Worm (Caenorhabditis elegans) whole organism, young adult: ENCODE results near the gene unc-52.

Source experiments
- D2030.7 ChIP-seq: fragments of 200-800 bp; sonication (Bioruptor generic); IDR thresholded peaks from 2 replicates; pipeline ENCODE4 v1.3.6; 2022; ENCODE audit warnings: missing genetic modification reagents, missing genetic modification characterization, missing compliant biosample characterization
- F39B2.1 ChIP-seq: fragments of 200-800 bp; sonication (Bioruptor generic); IDR thresholded peaks from 2 replicates; pipeline ENCODE4 v1.3.6; 2022; ENCODE audit warnings: missing genetic modification reagents, missing genetic modification characterization, missing compliant biosample characterization
- F52B5.7 ChIP-seq: sonication (generic microtip); optimal IDR thresholded peaks from 2 replicates; lab custom pipeline; 2016; ENCODE audit warnings: mild to moderate bottlenecking, missing genetic modification characterization, missing compliant biosample characterization
- F57C9.4 ChIP-seq: sonication (generic microtip); optimal IDR thresholded peaks from 2 replicates; lab custom pipeline; 2017; ENCODE audit warnings: mild to moderate bottlenecking, missing genetic modification characterization, missing compliant biosample characterization
- K12H6.12 ChIP-seq: fragments of 200-800 bp; sonication (Bioruptor generic); optimal IDR thresholded peaks from 2 replicates; lab custom pipeline; 2018; ENCODE audit warnings: mild to moderate bottlenecking, missing genetic modification characterization, missing compliant biosample characterization
- T26A5.8 ChIP-seq: sonication (generic microtip); optimal IDR thresholded peaks from 2 replicates; lab custom pipeline; 2016; ENCODE audit warnings: missing genetic modification characterization, missing compliant biosample characterization
- Y53G8AR.9 ChIP-seq: fragments of 200-800 bp; sonication (Bioruptor generic); conservative IDR thresholded peaks from 2 replicates; pipeline ENCODE4 v1.3.6; 2022; ENCODE audit warnings: missing genetic modification reagents, missing genetic modification characterization, missing compliant biosample characterization
- Y67H2A.10 ChIP-seq: fragments of 200-800 bp; sonication (Bioruptor generic); conservative IDR thresholded peaks from 2 replicates; pipeline ENCODE4 v1.3.6; 2022; ENCODE audit warnings: missing genetic modification reagents, missing genetic modification characterization, missing compliant biosample characterization
- Y79H2A.3 ChIP-seq: fragments of 200-800 bp; sonication (Bioruptor generic); conservative IDR thresholded peaks from 2 replicates; pipeline ENCODE4 v1.3.6; 2022; ENCODE audit warnings: missing genetic modification reagents, missing genetic modification characterization, missing compliant biosample characterization
- ama-1 ChIP-seq, 3 experiments: fragments of 150-350 bp in 1 of 3; sonication (generic microtip) in 2 of 3; optimal IDR thresholded peaks; 2 replicates each; lab custom pipeline; 2014 to 2018; ENCODE audit warnings: missing biosample characterization in 2 of 3, missing genetic modification characterization in 2 of 3, missing genetic modification reagents in 2 of 3
- attf-3 ChIP-seq: fragments of 200-800 bp; sonication (Bioruptor generic); conservative IDR thresholded peaks from 2 replicates; pipeline ENCODE4 v1.3.6; 2022; ENCODE audit warnings: missing genetic modification reagents, missing genetic modification characterization, missing compliant biosample characterization
- attf-6 ChIP-seq: fragments of 200-800 bp; sonication (Bioruptor generic); IDR thresholded peaks from 2 replicates; pipeline ENCODE4 v1.3.6; 2022; ENCODE audit warnings: missing genetic modification reagents, missing genetic modification characterization, missing compliant biosample characterization
- ccch-3 ChIP-seq: fragments of 200-800 bp; sonication (Bioruptor generic); optimal IDR thresholded peaks from 2 replicates; lab custom pipeline; 2018; ENCODE audit warnings: mild to moderate bottlenecking, missing genetic modification characterization, missing compliant biosample characterization
- ceh-40 ChIP-seq: fragments of 200-800 bp; sonication (Bioruptor generic); IDR thresholded peaks from 2 replicates; pipeline ENCODE4 v1.3.6; 2022; ENCODE audit warnings: missing genetic modification characterization, missing compliant biosample characterization
- ceh-58 ChIP-seq: fragments of 200-800 bp; sonication (Bioruptor generic); IDR thresholded peaks from 2 replicates; pipeline ENCODE4 v1.3.6; 2022; ENCODE audit warnings: missing genetic modification characterization, missing compliant biosample characterization
- chd-7 ChIP-seq: sonication (generic microtip); optimal IDR thresholded peaks from 2 replicates; lab custom pipeline; 2016; ENCODE audit warnings: mild to moderate bottlenecking, missing genetic modification characterization, moderate library complexity, missing compliant biosample characterization
- die-1 ChIP-seq: sonication (generic microtip); optimal IDR thresholded peaks from 2 replicates; lab custom pipeline; 2016; ENCODE audit warnings: missing genotype, mild to moderate bottlenecking, missing genetic modification characterization, missing compliant biosample characterization
- dox-1 ChIP-seq: fragments of 200-800 bp; sonication (Bioruptor generic); IDR thresholded peaks from 2 replicates; pipeline ENCODE4 v1.3.6; 2022; ENCODE audit warnings: missing genetic modification reagents, missing genetic modification characterization, missing compliant biosample characterization
- dpl-1 ChIP-seq: fragments of 150-350 bp; optimal IDR thresholded peaks from 2 replicates; lab custom pipeline; 2014; ENCODE audit warnings: missing biosample characterization, missing genetic modification reagents, missing genetic modification characterization
- egl-18 ChIP-seq: fragments of 200-800 bp; sonication (Bioruptor generic); IDR thresholded peaks from 2 replicates; pipeline ENCODE4 v1.3.6; 2022; ENCODE audit warnings: missing genetic modification reagents, missing genetic modification characterization, missing compliant biosample characterization
- ekl-4 ChIP-seq: fragments of 200-800 bp; sonication (Bioruptor generic); IDR thresholded peaks from 2 replicates; pipeline ENCODE4 v1.3.6; 2022; ENCODE audit warnings: missing genetic modification reagents, missing genetic modification characterization, missing compliant biosample characterization
- hlh-12 ChIP-seq: sonication (generic microtip); optimal IDR thresholded peaks from 2 replicates; lab custom pipeline; 2016; ENCODE audit warnings: missing genetic modification characterization, missing compliant biosample characterization
- hmg-1.2 ChIP-seq: fragments of 200-800 bp; sonication (Bioruptor generic); IDR thresholded peaks from 2 replicates; pipeline ENCODE4 v1.3.6; 2022; ENCODE audit warnings: missing genetic modification reagents, missing genetic modification characterization, missing compliant biosample characterization
- hmg-20 ChIP-seq: fragments of 200-800 bp; sonication (Bioruptor generic); IDR thresholded peaks from 2 replicates; pipeline ENCODE4 v1.3.6; 2022; ENCODE audit warnings: missing genetic modification reagents, missing genetic modification characterization, missing compliant biosample characterization
- let-607 ChIP-seq, 2 experiments: fragments of 200-800 bp in 1 of 2; sonication (Bioruptor generic) in 1 of 2; sonication (generic microtip) in 1 of 2; optimal IDR thresholded peaks; 2 replicates each; lab custom pipeline; 2016 to 2018; ENCODE audit warnings: mild to moderate bottlenecking in 2 of 2, missing compliant biosample characterization in 2 of 2, missing genetic modification characterization in 2 of 2, moderate library complexity in 2 of 2, missing genotype in 1 of 2
- lin-35 ChIP-seq, 3 experiments: fragments of 150-350 bp in 2 of 3; sonication (generic microtip) in 1 of 3; optimal IDR thresholded peaks; 2 replicates each; lab custom pipeline; 2014 to 2018; ENCODE audit warnings: missing biosample characterization in 3 of 3, missing genetic modification characterization in 3 of 3, missing genetic modification reagents in 3 of 3
- lir-1 ChIP-seq: fragments of 200-800 bp; sonication (Bioruptor generic); conservative IDR thresholded peaks from 2 replicates; pipeline ENCODE4 v1.3.6; 2022; ENCODE audit warnings: missing genetic modification reagents, missing genetic modification characterization, missing compliant biosample characterization
- madf-3 ChIP-seq: fragments of 200-800 bp; sonication (Bioruptor generic); IDR thresholded peaks from 2 replicates; pipeline ENCODE4 v1.3.6; 2022; ENCODE audit warnings: missing genetic modification reagents, missing genetic modification characterization, missing compliant biosample characterization
- mel-28 ChIP-seq: sonication (generic microtip); optimal IDR thresholded peaks from 2 replicates; lab custom pipeline; 2016; ENCODE audit warnings: borderline replicate concordance, mild to moderate bottlenecking, missing genetic modification characterization, missing compliant biosample characterization
- mxl-1 ChIP-seq: sonication (generic microtip); optimal IDR thresholded peaks from 2 replicates; lab custom pipeline; 2016; ENCODE audit warnings: missing genetic modification characterization, missing compliant biosample characterization
- nhr-120 ChIP-seq: fragments of 200-800 bp; sonication (Bioruptor generic); IDR thresholded peaks from 2 replicates; pipeline ENCODE4 v1.3.6; 2022; ENCODE audit warnings: missing genetic modification characterization, missing compliant biosample characterization
- nhr-80 ChIP-seq: sonication (generic microtip); optimal IDR thresholded peaks from 2 replicates; lab custom pipeline; 2016; ENCODE audit warnings: missing genetic modification characterization, missing compliant biosample characterization
- nhr-90 ChIP-seq: sonication (generic microtip); optimal IDR thresholded peaks from 2 replicates; lab custom pipeline; 2016; ENCODE audit warnings: missing genotype, mild to moderate bottlenecking, missing genetic modification characterization, missing compliant biosample characterization
- pbrm-1 ChIP-seq: fragments of 200-800 bp; sonication (Bioruptor generic); IDR thresholded peaks from 2 replicates; pipeline ENCODE4 v1.3.6; 2022; ENCODE audit warnings: missing genetic modification reagents, missing genetic modification characterization, missing compliant biosample characterization
- snpc-1.1 ChIP-seq: sonication (generic microtip); optimal IDR thresholded peaks from 2 replicates; lab custom pipeline; 2017; ENCODE audit warnings: missing genetic modification characterization, mild to moderate bottlenecking, missing compliant biosample characterization, antibody characterized with exemption, moderate library complexity, missing genotype, missing genetic modification reagents; ENCODE audit not compliant: insufficient read depth
- snpc-3.4 ChIP-seq: sonication (generic microtip); optimal IDR thresholded peaks from 2 replicates; lab custom pipeline; 2017; ENCODE audit warnings: missing genetic modification characterization, mild to moderate bottlenecking, missing compliant biosample characterization, antibody characterized with exemption, moderate library complexity, missing genotype, missing genetic modification reagents
- tlf-1 ChIP-seq: fragments of 200-800 bp; sonication (Bioruptor generic); optimal IDR thresholded peaks from 2 replicates; lab custom pipeline; 2018; ENCODE audit warnings: mild to moderate bottlenecking, missing genetic modification characterization, missing compliant biosample characterization
- zfh-2 ChIP-seq: fragments of 200-800 bp; sonication (Bioruptor generic); conservative IDR thresholded peaks from 2 replicates; pipeline ENCODE4 v1.3.6; 2022; ENCODE audit warnings: missing genetic modification reagents, missing genetic modification characterization, missing compliant biosample characterization
- ztf-25 ChIP-seq: fragments of 200-800 bp; sonication (Bioruptor generic); IDR thresholded peaks from 2 replicates; pipeline ENCODE4 v1.3.6; 2022; ENCODE audit warnings: missing genetic modification reagents, missing genetic modification characterization, missing compliant biosample characterization
- ztf-3 ChIP-seq: fragments of 200-800 bp; sonication (Bioruptor generic); optimal IDR thresholded peaks from 2 replicates; lab custom pipeline; 2018; ENCODE audit warnings: mild to moderate bottlenecking, missing genetic modification characterization, missing compliant biosample characterization

Gene unc-52

DNA sequence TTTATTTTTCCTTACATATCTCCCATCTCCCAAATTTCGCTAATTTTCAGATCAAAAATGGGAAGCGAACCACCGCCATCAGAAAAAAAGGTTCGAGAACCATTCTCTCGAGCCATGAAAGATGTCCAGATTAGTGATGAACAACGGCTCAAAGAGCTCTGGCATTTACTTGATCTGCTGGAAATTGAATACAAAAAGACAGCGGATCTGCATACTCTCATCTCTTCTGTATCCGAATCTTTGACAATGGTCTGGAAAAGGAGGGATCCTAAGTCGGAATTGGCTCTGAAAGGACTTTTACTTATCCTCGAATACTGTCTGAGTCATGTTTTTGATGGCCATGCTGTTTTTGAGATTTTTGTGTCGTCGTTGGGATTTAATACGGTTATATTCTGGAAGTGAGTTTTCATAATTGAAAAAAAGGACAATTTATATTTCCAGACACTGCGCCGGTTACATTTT is 83.4 kb downstream of the unc-52 start, which contains the start of gene tps-2:
Gene tps-2, plus strand, starts transcription at position 51 of the 462 bp plus-strand sequence.
- TF ChIP-seq Y53G8AR.9 (no peak; the same call in 1 of the 2 replicates), snpc-1.1 (tag; lab: Kevin White, UChicago) (no peak), dox-1 (GFP tag; lab: Robert Waterston, UW) (0 out of 2 replicates have a peak, but pooled peaks have one; percentile 4), ama-1 (optimal IDR thresholded peaks at IDR 0.05; lab: Kevin White, UChicago) (peak; percentile 84), ama-1 (GFP tag; optimal IDR thresholded peaks at IDR 0.05; lab: Kevin White, UChicago) (no peak), let-607 (tag; optimal IDR thresholded peaks at IDR 0.05; lab: Kevin White, UChicago) (peak in 1 of 2 experiments; percentile 6)
- TF ChIP-seq, all 124 proteins: peak for 3

DNA sequence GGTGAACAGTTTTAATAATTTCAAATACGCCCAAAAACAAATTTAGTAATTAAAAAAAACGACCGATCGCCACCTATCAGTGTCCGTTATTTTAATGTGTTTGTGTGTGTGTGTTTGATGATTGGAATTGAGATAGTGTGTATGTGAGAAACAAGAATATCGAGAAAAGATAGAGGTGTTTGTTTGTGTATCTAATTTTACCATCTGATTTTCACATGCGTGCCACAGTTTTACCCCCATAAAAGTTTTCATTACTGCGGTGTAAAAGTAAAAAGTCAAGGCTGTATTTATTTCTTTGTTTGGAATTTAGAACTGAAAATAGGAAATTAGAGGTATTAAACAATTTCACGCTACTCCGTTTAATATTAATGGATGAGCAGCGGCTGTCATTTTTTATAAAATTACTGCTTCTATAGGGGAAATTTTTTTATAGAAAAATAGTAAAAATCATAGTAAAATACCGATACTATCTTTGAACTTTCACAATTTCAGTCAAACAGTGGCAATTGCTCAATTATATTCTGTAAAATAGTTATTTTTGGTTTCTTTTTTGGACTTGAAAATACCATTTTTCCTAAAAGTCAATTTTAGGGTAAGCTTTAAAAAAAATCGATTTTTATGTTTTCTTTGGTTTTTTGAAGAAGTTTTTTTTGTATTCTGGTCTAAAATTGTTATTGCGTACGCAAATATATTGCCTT is 84.2 kb downstream of the unc-52 start:
- peak; percentile 16 for TF ChIP-seq nhr-80
- no peak for TF ChIP-seq ceh-40 (GFP tag; lab: Robert Waterston, UW)
- no peak for TF ChIP-seq attf-3 (GFP tag; lab: Robert Waterston, UW)
- peak; percentile 32 for TF ChIP-seq ztf-3 (GFP tag; lab: Kevin White, UChicago)
- peak; percentile 36 for TF ChIP-seq ama-1 (optimal IDR thresholded peaks at IDR 0.05; lab: Kevin White, UChicago)
- TF ChIP-seq ama-1 (GFP tag; optimal IDR thresholded peaks at IDR 0.05; lab: Kevin White, UChicago) = no peak
- TF ChIP-seq snpc-3.4 (tag; lab: Kevin White, UChicago) = no peak
- TF ChIP-seq hlh-12 (tag; lab: Kevin White, UChicago) = no peak
- TF ChIP-seq F39B2.1 (GFP tag; lab: Robert Waterston, UW) = no peak
- peak; percentile 1 for TF ChIP-seq chd-7 (tag; lab: Kevin White, UChicago)
- TF ChIP-seq Y67H2A.10 = no peak
- TF ChIP-seq attf-6 (GFP tag; lab: Robert Waterston, UW) = no peak
- TF ChIP-seq ceh-58 (GFP tag; lab: Robert Waterston, UW) = no peak
- TF ChIP-seq pbrm-1 (GFP tag; lab: Robert Waterston, UW) = 0 out of 2 replicates have a peak, but pooled peaks have one; percentile 14
- TF ChIP-seq madf-3 (GFP tag; lab: Robert Waterston, UW) = no peak

DNA sequence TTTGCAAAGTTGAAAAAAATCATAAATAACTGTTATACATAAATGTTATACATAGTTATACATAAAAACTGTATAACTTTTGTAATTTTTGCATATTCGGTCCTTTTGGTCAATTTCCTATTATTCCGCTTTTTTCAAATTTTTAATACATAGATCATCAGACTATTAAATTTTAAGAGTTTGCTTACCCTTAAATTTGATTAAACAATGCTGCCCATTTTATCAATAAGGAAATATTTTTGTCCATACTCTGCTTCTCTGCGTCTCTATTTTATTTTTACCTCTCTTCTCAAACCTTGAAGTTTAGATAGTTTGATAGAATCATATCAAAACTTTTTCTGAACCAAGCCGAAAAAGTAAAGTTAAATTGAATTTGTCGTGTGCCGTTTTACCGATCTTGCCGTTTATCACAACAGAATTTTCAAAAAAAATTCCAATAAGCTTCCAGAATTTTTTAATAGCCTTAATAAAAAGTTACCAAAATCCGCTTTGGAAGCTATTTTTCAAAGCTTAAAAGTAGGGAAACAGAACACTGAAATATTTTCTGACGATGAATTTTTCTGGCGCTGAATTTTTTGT is 84.9 kb downstream of the unc-52 start:
- TF ChIP-seq hmg-1.2 = peak; percentile 20; the same call in 1 of the 2 replicates
- TF ChIP-seq F57C9.4 = no peak
- no peak for TF ChIP-seq dox-1 (GFP tag; lab: Robert Waterston, UW)
- TF ChIP-seq lin-35 (GFP tag; optimal IDR thresholded peaks at IDR 0.05; lab: Kevin White, UChicago) = no peak
- TF ChIP-seq die-1 (tag; lab: Kevin White, UChicago) = no peak
- no peak for TF ChIP-seq D2030.7 (GFP tag; lab: Robert Waterston, UW)
- TF ChIP-seq ztf-25 (GFP tag; lab: Robert Waterston, UW) = no peak
- TF ChIP-seq ekl-4 (GFP tag; lab: Robert Waterston, UW) = no peak
- no peak for TF ChIP-seq ztf-3 (GFP tag; lab: Kevin White, UChicago)
- TF ChIP-seq K12H6.12 (tag; lab: Kevin White, UChicago) = no peak
- peak; percentile 72 for TF ChIP-seq ama-1 (optimal IDR thresholded peaks at IDR 0.05; lab: Kevin White, UChicago)
- no peak for TF ChIP-seq ama-1 (GFP tag; optimal IDR thresholded peaks at IDR 0.05; lab: Kevin White, UChicago)

DNA sequence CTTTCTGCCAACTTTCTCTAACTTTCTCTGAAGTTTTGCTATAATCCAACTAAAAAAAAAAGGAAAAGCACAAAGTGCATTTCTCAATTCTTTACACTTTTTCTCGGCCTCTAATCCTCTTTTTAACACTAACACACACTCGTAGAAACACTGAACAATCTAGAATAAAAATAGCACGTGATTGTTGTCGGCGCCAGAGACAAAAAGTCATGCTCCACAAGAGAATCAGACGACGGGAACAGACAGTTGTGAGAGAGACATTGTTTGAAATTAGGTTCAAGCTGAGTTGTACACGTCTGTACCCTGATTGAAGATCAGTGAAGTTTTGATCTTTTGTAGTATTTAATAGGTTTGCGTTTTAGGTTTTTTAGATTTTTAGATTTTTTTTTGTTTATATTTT is 85.9 kb downstream of the unc-52 start:
- TF ChIP-seq Y79H2A.3 (GFP tag; lab: Robert Waterston, UW) (no peak), nhr-90 (no peak), tlf-1 (GFP tag; lab: Kevin White, UChicago) (peak; percentile 29), T26A5.8 (tag; lab: Kevin White, UChicago) (no peak), mxl-1 (tag; lab: Kevin White, UChicago) (no peak), hmg-1.2 (peak; percentile 16; the same call in 1 of the 2 replicates), mel-28 (tag; lab: Kevin White, UChicago) (no peak), ccch-3 (GFP tag; lab: Kevin White, UChicago) (no peak), lir-1 (GFP tag; lab: Robert Waterston, UW) (no peak), egl-18 (GFP tag; lab: Robert Waterston, UW) (no peak), dpl-1 (GFP tag; lab: Kevin White, UChicago) (no peak), K12H6.12 (tag; lab: Kevin White, UChicago) (peak; percentile 30), F52B5.7 (no peak), lin-35 (GFP tag; optimal IDR thresholded peaks at IDR 0.05; lab: Kevin White, UChicago) (no peak), hmg-20 (GFP tag; lab: Robert Waterston, UW) (no peak), zfh-2 (GFP tag; lab: Robert Waterston, UW) (no peak), snpc-1.1 (tag; lab: Kevin White, UChicago) (no peak), nhr-120 (GFP tag; lab: Robert Waterston, UW) (no peak)
